Fruit fly (Drosophila melanogaster) whole organism, embryonic: ENCODE measurements around the gene retm.

Source experiments
- Atf-2 ChIP-seq: fragments of 200-800 bp; sonication (Bioruptor generic); optimal IDR thresholded peaks from 2 replicates; lab custom pipeline; 2016; ENCODE audit warnings: missing biosample characterization, missing genetic modification characterization
- BEAF-32 ChIP-seq: fragments of 200-800 bp; sonication (Bioruptor generic); optimal IDR thresholded peaks from 3 replicates; lab custom pipeline; 2017; ENCODE audit warnings: missing biosample characterization, missing genetic modification characterization, mild to moderate bottlenecking, moderate library complexity, missing genetic modification reagents
- CG10366 ChIP-seq: fragments of 200-800 bp; sonication (Bioruptor generic); IDR thresholded peaks from 2 replicates; pipeline ENCODE4 v1.3.6; 2022; ENCODE audit warnings: missing biosample characterization, missing genetic modification characterization
- CG11560 ChIP-seq: fragments of 200-800 bp; sonication (Bioruptor generic); IDR thresholded peaks from 3 replicates; pipeline ENCODE4 v1.3.6; 2022; ENCODE audit warnings: missing biosample characterization, missing genetic modification characterization
- CG12299 ChIP-seq: fragments of 200-800 bp; sonication (Bioruptor generic); optimal IDR thresholded peaks from 2 replicates; lab custom pipeline; 2018; ENCODE audit warnings: missing biosample characterization, mild to moderate bottlenecking, missing genetic modification characterization
- CG12659 ChIP-seq: fragments of 200-800 bp; sonication (Bioruptor generic); optimal IDR thresholded peaks from 3 replicates; lab custom pipeline; 2017; ENCODE audit warnings: mild to moderate bottlenecking, missing biosample characterization, missing genetic modification reagents, missing genetic modification characterization
- CG12769 ChIP-seq: fragments of 200-800 bp; sonication (Bioruptor generic); optimal IDR thresholded peaks from 2 replicates; lab custom pipeline; 2019; ENCODE audit warnings: missing biosample characterization, mild to moderate bottlenecking, missing genetic modification characterization, moderate library complexity
- CG13624 ChIP-seq: fragments of 200-800 bp; sonication (Bioruptor generic); optimal IDR thresholded peaks from 2 replicates; lab custom pipeline; 2016; ENCODE audit warnings: missing biosample characterization, missing genetic modification characterization
- CG1832 ChIP-seq: fragments of 200-800 bp; sonication (Bioruptor generic); optimal IDR thresholded peaks from 2 replicates; lab custom pipeline; 2017; ENCODE audit warnings: missing biosample characterization, mild to moderate bottlenecking, missing genetic modification characterization, inconsistent platforms
- CG31441 ChIP-seq: fragments of 200-800 bp; sonication (Bioruptor generic); IDR thresholded peaks from 2 replicates; pipeline ENCODE4 v1.3.6; 2022; ENCODE audit warnings: missing biosample characterization, missing genetic modification characterization
- CG3163 ChIP-seq: fragments of 200-800 bp; sonication (Bioruptor generic); optimal IDR thresholded peaks from 3 replicates; lab custom pipeline; 2016; ENCODE audit warnings: missing biosample characterization, missing genetic modification characterization
- CG34376 ChIP-seq: fragments of 200-800 bp; sonication (Bioruptor generic); optimal IDR thresholded peaks from 2 replicates; lab custom pipeline; 2018; ENCODE audit warnings: missing biosample characterization, mild to moderate bottlenecking, missing genetic modification characterization
- CG4282 ChIP-seq: fragments of 200-800 bp; sonication (Bioruptor generic); optimal IDR thresholded peaks from 2 replicates; lab custom pipeline; 2016; ENCODE audit warnings: missing biosample characterization, missing genetic modification characterization
- CG6683 ChIP-seq: fragments of 200-800 bp; sonication (Bioruptor generic); optimal IDR thresholded peaks from 2 replicates; lab custom pipeline; 2017; ENCODE audit warnings: missing biosample characterization, mild to moderate bottlenecking, missing genetic modification characterization, missing genetic modification reagents
- CG6791 ChIP-seq: fragments of 200-800 bp; sonication (Bioruptor generic); IDR thresholded peaks from 3 replicates; pipeline ENCODE4 v1.3.6; 2022; ENCODE audit warnings: missing biosample characterization, missing genetic modification characterization; ENCODE audit not compliant: partially characterized antibody
- CG6813 ChIP-seq: fragments of 200-800 bp; sonication (Bioruptor generic); optimal IDR thresholded peaks from 2 replicates; lab custom pipeline; 2017; ENCODE audit warnings: missing biosample characterization, missing genetic modification characterization, mild to moderate bottlenecking, moderate library complexity, missing genetic modification reagents
- CG7556 ChIP-seq: fragments of 200-800 bp; sonication (Bioruptor generic); optimal IDR thresholded peaks from 2 replicates; lab custom pipeline; 2017; ENCODE audit warnings: missing biosample characterization, mild to moderate bottlenecking, missing genetic modification characterization
- CG7839 ChIP-seq: fragments of 200-800 bp; sonication (Bioruptor generic); optimal IDR thresholded peaks from 3 replicates; lab custom pipeline; 2018; ENCODE audit warnings: missing biosample characterization, mild to moderate bottlenecking, missing genetic modification characterization, moderate library complexity
- CG7987 ChIP-seq: fragments of 200-800 bp; sonication (Bioruptor generic); optimal IDR thresholded peaks from 2 replicates; lab custom pipeline; 2018; ENCODE audit warnings: missing biosample characterization, mild to moderate bottlenecking, missing genetic modification characterization, moderate library complexity
- CG8944 ChIP-seq: fragments of 200-800 bp; sonication (Bioruptor generic); optimal IDR thresholded peaks from 3 replicates; lab custom pipeline; 2016; ENCODE audit warnings: missing biosample characterization, missing genetic modification characterization
- CG9817 ChIP-seq: fragments of 200-800 bp; sonication (Bioruptor generic); optimal IDR thresholded peaks from 2 replicates; lab custom pipeline; 2018; ENCODE audit warnings: missing biosample characterization, mild to moderate bottlenecking, missing genetic modification characterization, moderate library complexity
- CoRest ChIP-seq: fragments of 200-800 bp; sonication (Bioruptor generic); optimal IDR thresholded peaks from 3 replicates; lab custom pipeline; 2018; ENCODE audit warnings: missing biosample characterization, mild to moderate bottlenecking, missing genetic modification characterization, moderate library complexity
- D ChIP-seq, 2 experiments: fragments of 200-800 bp in 1 of 2; fragments of >200 bp in 1 of 2; sonication (Bioruptor generic) in 1 of 2; optimal IDR thresholded peaks; 2 replicates in 1 of 2; 3 replicates in 1 of 2; lab custom pipeline; 2017; ENCODE audit warnings: mild to moderate bottlenecking in 1 of 2, missing biosample characterization in 1 of 2, missing genetic modification characterization in 1 of 2, missing genetic modification reagents in 1 of 2
- Gsc ChIP-seq: fragments of 200-800 bp; sonication (Bioruptor generic); IDR thresholded peaks from 2 replicates; pipeline ENCODE4 v1.3.6; 2022; ENCODE audit warnings: missing biosample characterization, missing genetic modification characterization
- HLH3B ChIP-seq: fragments of 200-800 bp; sonication (Bioruptor generic); IDR thresholded peaks from 2 replicates; pipeline ENCODE4 v1.3.6; 2022; ENCODE audit warnings: missing biosample characterization, missing genetic modification characterization
- NC2β ChIP-seq: fragments of 200-800 bp; sonication (Bioruptor generic); optimal IDR thresholded peaks from 2 replicates; lab custom pipeline; 2016; ENCODE audit warnings: missing biosample characterization, missing genetic modification characterization
- NK7.1 ChIP-seq: fragments of 200-800 bp; sonication (Bioruptor generic); optimal IDR thresholded peaks from 3 replicates; lab custom pipeline; 2016; ENCODE audit warnings: missing biosample characterization, missing genetic modification characterization
- Side ChIP-seq: fragments of 200-800 bp; sonication (Bioruptor generic); optimal IDR thresholded peaks from 2 replicates; lab custom pipeline; 2016; ENCODE audit warnings: missing biosample characterization, missing genetic modification characterization
- Six4 ChIP-seq: fragments of 200-800 bp; sonication (Bioruptor generic); optimal IDR thresholded peaks from 2 replicates; lab custom pipeline; 2016; ENCODE audit warnings: missing biosample characterization, missing genetic modification characterization
- Vsx1 ChIP-seq: fragments of 200-800 bp; sonication (Bioruptor generic); optimal IDR thresholded peaks from 2 replicates; lab custom pipeline; 2017; ENCODE audit warnings: missing biosample characterization, mild to moderate bottlenecking, missing genetic modification characterization, missing genetic modification reagents
- Xrp1 ChIP-seq: fragments of 200-800 bp; sonication (Bioruptor generic); IDR thresholded peaks from 2 replicates; pipeline ENCODE4 v1.3.6; 2022; ENCODE audit warnings: missing biosample characterization, missing genetic modification characterization
- YL-1 ChIP-seq: fragments of 200-800 bp; sonication (Bioruptor generic); optimal IDR thresholded peaks from 3 replicates; lab custom pipeline; 2017; ENCODE audit warnings: missing biosample characterization, mild to moderate bottlenecking, missing genetic modification characterization
- aop ChIP-seq: fragments of 200-800 bp; sonication (Bioruptor generic); IDR thresholded peaks from 2 replicates; pipeline ENCODE4 v1.3.6; 2022; ENCODE audit warnings: missing biosample characterization, missing genetic modification characterization
- bab2 ChIP-seq: fragments of 200-800 bp; sonication (Bioruptor generic); optimal IDR thresholded peaks from 2 replicates; lab custom pipeline; 2016; ENCODE audit warnings: missing biosample characterization, missing genetic modification characterization
- da ChIP-seq: fragments of 200-800 bp; sonication (Bioruptor generic); optimal IDR thresholded peaks from 2 replicates; lab custom pipeline; 2016; ENCODE audit warnings: missing biosample characterization, missing genetic modification characterization
- danr ChIP-seq: fragments of 200-800 bp; sonication (Bioruptor generic); IDR thresholded peaks from 2 replicates; pipeline ENCODE4 v1.3.6; 2022; ENCODE audit warnings: missing biosample characterization, missing genetic modification characterization
- dimm ChIP-seq: fragments of 200-800 bp; sonication (Bioruptor generic); IDR thresholded peaks from 2 replicates; pipeline ENCODE4 v1.3.6; 2022; ENCODE audit warnings: missing biosample characterization, missing genetic modification characterization
- dpn ChIP-seq, 2 experiments: fragments of 200-800 bp; sonication (Bioruptor generic); optimal IDR thresholded peaks; 3 replicates each; lab custom pipeline; 2016; ENCODE audit warnings: missing biosample characterization in 2 of 2, missing genetic modification characterization in 2 of 2
- en ChIP-seq: fragments of 200-800 bp; sonication (Bioruptor generic); optimal IDR thresholded peaks from 2 replicates; lab custom pipeline; 2016; ENCODE audit warnings: missing biosample characterization, missing genetic modification characterization
- fd102C ChIP-seq: fragments of 200-800 bp; sonication (Bioruptor generic); optimal IDR thresholded peaks from 2 replicates; lab custom pipeline; 2018; ENCODE audit warnings: missing biosample characterization, mild to moderate bottlenecking, missing genetic modification characterization, moderate library complexity
- gfzf ChIP-seq: fragments of 200-800 bp; sonication (Bioruptor generic); optimal IDR thresholded peaks from 2 replicates; lab custom pipeline; 2016; ENCODE audit warnings: missing biosample characterization, mild to moderate bottlenecking, missing genetic modification characterization, moderate library complexity
- kah ChIP-seq: fragments of 200-800 bp; sonication (Bioruptor generic); optimal IDR thresholded peaks from 2 replicates; lab custom pipeline; 2018; ENCODE audit warnings: missing biosample characterization, mild to moderate bottlenecking, missing genetic modification characterization
- nom ChIP-seq: fragments of 200-800 bp; sonication (Bioruptor generic); optimal IDR thresholded peaks from 2 replicates; lab custom pipeline; 2017; ENCODE audit warnings: missing biosample characterization, missing genetic modification characterization, mild to moderate bottlenecking, moderate library complexity, missing genetic modification reagents
- run ChIP-seq: fragments of 200-800 bp; sonication (Bioruptor generic); optimal IDR thresholded peaks from 3 replicates; lab custom pipeline; 2018; ENCODE audit warnings: missing biosample characterization, mild to moderate bottlenecking, missing genetic modification characterization
- schlank ChIP-seq: fragments of 200-800 bp; sonication (Bioruptor generic); optimal IDR thresholded peaks from 2 replicates; lab custom pipeline; 2018; ENCODE audit warnings: missing biosample characterization, mild to moderate bottlenecking, missing genetic modification characterization
- sens-2 ChIP-seq: fragments of 200-800 bp; sonication (Bioruptor generic); IDR thresholded peaks from 2 replicates; pipeline ENCODE4 v1.3.6; 2022; ENCODE audit warnings: missing biosample characterization, missing genetic modification characterization
- sna ChIP-seq: fragments of 200-800 bp; sonication (Bioruptor generic); IDR thresholded peaks from 2 replicates; pipeline ENCODE4 v1.3.6; 2022; ENCODE audit warnings: missing biosample characterization, missing genetic modification characterization; ENCODE audit not compliant: partially characterized antibody
- trh ChIP-seq: fragments of 200-800 bp; sonication (Bioruptor generic); optimal IDR thresholded peaks from 2 replicates; lab custom pipeline; 2016; ENCODE audit warnings: missing biosample characterization, missing genetic modification characterization
- unc-4 ChIP-seq: fragments of 200-800 bp; sonication (Bioruptor generic); IDR thresholded peaks from 2 replicates; pipeline ENCODE4 v1.3.6; 2022; ENCODE audit warnings: missing biosample characterization, missing genetic modification characterization; ENCODE audit not compliant: partially characterized antibody
- usp ChIP-seq: fragments of >200 bp; optimal IDR thresholded peaks from 2 replicates; lab custom pipeline; 2017; ENCODE audit warnings: missing biosample characterization, missing genetic modification characterization
- z ChIP-seq: fragments of 200-800 bp; sonication (Bioruptor generic); IDR thresholded peaks from 3 replicates; pipeline ENCODE4 v1.3.6; 2022; ENCODE audit warnings: missing biosample characterization, missing genetic modification characterization

The retm gene

dm6 chr2L:6465497-6465896 is 9.8 kb upstream of the retm start, which contains the start of gene Rchy1 (continued):
- TF ChIP-seq CG31441 (GFP tag; lab: Robert Waterston, UW) (no peak), CG3163 (no peak), CG8944 (no peak), fd102C (GFP tag; lab: Kevin White, UChicago) (no peak), CG13624 (GFP tag; lab: Kevin White, UChicago) (peak; percentile 3), YL-1 (GFP tag; lab: Kevin White, UChicago) (no peak), z (no peak), CG12769 (peak; percentile 35), dimm (GFP tag; lab: Robert Waterston, UW) (no peak), Gsc (GFP tag; lab: Robert Waterston, UW) (no peak), Atf-2 (GFP tag; lab: Kevin White, UChicago) (no peak), da (no peak), HLH3B (GFP tag; lab: Robert Waterston, UW) (no peak; the same call in 1 of the 2 replicates), Six4 (GFP tag; lab: Kevin White, UChicago) (no peak), dpn (GFP tag; optimal IDR thresholded peaks at IDR 0.05; lab: Kevin White, UChicago) (no peak), Xrp1 (peak; percentile 17; the same call in 1 of the 2 replicates), Vsx1 (peak; percentile 5), CG6791 (GFP tag; lab: Robert Waterston, UW) (no peak), BEAF-32 (GFP tag; lab: Kevin White, UChicago) (no peak), bab2 (GFP tag; lab: Kevin White, UChicago) (no peak), CG7839 (tag; lab: Kevin White, UChicago) (no peak), en (no peak), usp (GFP tag; lab: Kevin White, UChicago) (no peak), NK7.1 (no peak), run (tag; lab: Kevin White, UChicago) (no peak), schlank (tag; lab: Kevin White, UChicago) (no peak), gfzf (GFP tag; lab: Kevin White, UChicago) (no peak), kah (peak; percentile 98), unc-4 (GFP tag; lab: Robert Waterston, UW) (no peak), CG7987 (GFP tag; lab: Kevin White, UChicago) (peak; percentile 56), nom (GFP tag; lab: Kevin White, UChicago) (peak; percentile 36), CG1832 (GFP tag; lab: Kevin White, UChicago) (no peak), CoRest (no peak), CG34376 (peak; percentile 82), CG7556 (GFP tag; lab: Kevin White, UChicago) (no peak), aop (GFP tag; lab: Robert Waterston, UW) (no peak), CG12659 (peak; percentile 45), CG10366 (GFP tag; lab: Robert Waterston, UW) (no peak), sens-2 (GFP tag; lab: Robert Waterston, UW) (0 out of 2 replicates have a peak, but pooled peaks have one; percentile 17), CG9817 (tag; lab: Kevin White, UChicago) (no peak), CG6813 (no peak), CG11560 (tag; lab: Robert Waterston, UW) (no peak), Side (no peak), CG12299 (tag; lab: Kevin White, UChicago) (peak; percentile 13), D (optimal IDR thresholded peaks at IDR 0.05; lab: Kevin White, UChicago) (no peak), D (GFP tag; optimal IDR thresholded peaks at IDR 0.05; lab: Kevin White, UChicago) (no peak), danr (GFP tag; lab: Robert Waterston, UW) (no peak), CG6683 (GFP tag; lab: Kevin White, UChicago) (no peak), NC2β (GFP tag; lab: Kevin White, UChicago) (no peak), sna (GFP tag; lab: Robert Waterston, UW) (no peak), CG4282 (GFP tag; lab: Kevin White, UChicago) (no peak), trh (GFP tag; lab: Kevin White, UChicago) (no peak)
